Worm (Caenorhabditis elegans): ENCODE data around the gene ZK742.6.

DNA sequence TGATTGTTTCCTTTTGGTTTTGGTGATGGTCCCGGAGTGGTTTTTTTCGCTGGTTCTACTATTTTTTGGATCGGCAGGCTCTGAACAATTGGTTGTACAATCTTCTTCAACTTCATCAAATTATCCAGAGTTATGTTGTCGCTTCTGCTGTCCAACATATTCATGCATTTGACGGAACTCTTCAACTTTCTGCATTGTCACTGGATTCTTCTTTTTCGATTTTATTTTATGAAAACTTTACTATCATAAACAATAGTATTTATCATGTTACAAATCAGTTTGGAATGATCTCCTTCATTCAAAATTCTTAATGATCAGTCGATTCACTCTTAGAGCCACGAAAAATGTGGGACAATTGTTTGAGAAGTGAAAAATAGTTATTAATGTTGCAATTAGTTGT, 37.3 kb upstream of the ZK742.6 start:
- TF ChIP-seq nhr-28 (tag; optimal IDR thresholded peaks at IDR 0.05) (no peak), unc-62 (GFP tag; optimal IDR thresholded peaks at IDR 0.05) (no peak), nhr-12 (tag; optimal IDR thresholded peaks at IDR 0.05) (no peak), nhr-237 (tag; optimal IDR thresholded peaks at IDR 0.05) (no peak), mab-5 (tag; optimal IDR thresholded peaks at IDR 0.05) (no peak), ceh-39 (tag; optimal IDR thresholded peaks at IDR 0.05) (no peak), blmp-1 (tag; optimal IDR thresholded peaks at IDR 0.05) (no peak), ztf-11 (tag; optimal IDR thresholded peaks at IDR 0.05) (no peak), unc-39 (tag; optimal IDR thresholded peaks at IDR 0.05) (no peak), elt-3 (tag; optimal IDR thresholded peaks at IDR 0.05) (no peak), nhr-76 (tag; optimal IDR thresholded peaks at IDR 0.05) (no peak)
